Fruit fly (Drosophila melanogaster) whole organism, pupa: Measurements from ENCODE around the gene CG7884.
A peak's percentile ranks its signal among the peaks of the same experiment; 100 is the strongest.

Experiments
- CG10348 ChIP-seq: fragments of 200-800 bp; sonication (Bioruptor generic); IDR thresholded peaks from 2 replicates; pipeline ENCODE4 v1.3.6; 2022; ENCODE audit warnings: missing biosample characterization, missing genetic modification characterization
- CG12605 ChIP-seq: fragments of 200-800 bp; sonication (Bioruptor generic); IDR thresholded peaks from 2 replicates; pipeline ENCODE4 v1.3.6; 2022; ENCODE audit warnings: missing biosample characterization, missing genetic modification characterization
- CG13204 ChIP-seq: fragments of 200-800 bp; sonication (Bioruptor generic); optimal IDR thresholded peaks from 2 replicates; lab custom pipeline; 2018; ENCODE audit warnings: missing biosample characterization, mild to moderate bottlenecking, missing genetic modification characterization, moderate library complexity
- CG14655 ChIP-seq: fragments of 200-800 bp; sonication (Bioruptor generic); optimal IDR thresholded peaks from 3 replicates; lab custom pipeline; 2017; ENCODE audit warnings: mild to moderate bottlenecking, missing biosample characterization, missing genetic modification reagents, missing genetic modification characterization
- CG15710 ChIP-seq: fragments of 200-800 bp; sonication (Bioruptor generic); optimal IDR thresholded peaks from 2 replicates; lab custom pipeline; 2018; ENCODE audit warnings: missing biosample characterization, mild to moderate bottlenecking, missing genetic modification characterization, moderate library complexity
- CG17806 ChIP-seq: fragments of 200-800 bp; sonication (Bioruptor generic); optimal IDR thresholded peaks from 2 replicates; lab custom pipeline; 2018; ENCODE audit warnings: missing biosample characterization, mild to moderate bottlenecking, missing genetic modification characterization, moderate library complexity
- CG32121 ChIP-seq: fragments of 200-800 bp; sonication (Bioruptor generic); IDR thresholded peaks from 2 replicates; pipeline ENCODE4 v1.3.6; 2022; ENCODE audit warnings: missing biosample characterization, missing genetic modification characterization
- CG34367 ChIP-seq: fragments of 200-800 bp; sonication (Bioruptor generic); optimal IDR thresholded peaks from 2 replicates; lab custom pipeline; 2018; ENCODE audit warnings: missing biosample characterization, mild to moderate bottlenecking, missing genetic modification characterization
- CG4496 ChIP-seq: fragments of 200-800 bp; sonication (Bioruptor generic); IDR thresholded peaks from 3 replicates; pipeline ENCODE4 v1.3.6; 2022; ENCODE audit warnings: missing biosample characterization, missing genetic modification characterization
- CG8159 ChIP-seq: fragments of 200-800 bp; sonication (Bioruptor generic); optimal IDR thresholded peaks from 3 replicates; lab custom pipeline; 2018; ENCODE audit warnings: missing biosample characterization, mild to moderate bottlenecking, missing genetic modification characterization, moderate library complexity
- CG8301 ChIP-seq: fragments of 200-800 bp; sonication (Bioruptor generic); optimal IDR thresholded peaks from 2 replicates; lab custom pipeline; 2018; ENCODE audit warnings: missing biosample characterization, mild to moderate bottlenecking, missing genetic modification characterization
- CG9948 ChIP-seq: fragments of 200-800 bp; sonication (Bioruptor generic); optimal IDR thresholded peaks from 2 replicates; lab custom pipeline; 2018; ENCODE audit warnings: missing biosample characterization, mild to moderate bottlenecking, missing genetic modification characterization, moderate library complexity
- D1 ChIP-seq: fragments of 200-800 bp; sonication (Bioruptor generic); optimal IDR thresholded peaks from 2 replicates; lab custom pipeline; 2018; ENCODE audit warnings: missing biosample characterization, mild to moderate bottlenecking, missing genetic modification characterization, moderate library complexity
- EcR ChIP-seq: fragments of 200-800 bp; sonication (Bioruptor generic); optimal IDR thresholded peaks from 3 replicates; lab custom pipeline; 2019; ENCODE audit warnings: missing biosample characterization, missing genetic modification characterization, mild to moderate bottlenecking, moderate library complexity, missing genetic modification reagents
- Ets98B ChIP-seq: fragments of 200-800 bp; sonication (Bioruptor generic); IDR thresholded peaks from 2 replicates; pipeline ENCODE4 v1.3.6; 2022; ENCODE audit warnings: missing biosample characterization, missing genetic modification characterization
- Pif1A ChIP-seq: fragments of 200-800 bp; sonication (Bioruptor generic); optimal IDR thresholded peaks from 3 replicates; lab custom pipeline; 2016; ENCODE audit warnings: missing biosample characterization, missing genetic modification characterization
- Pif1B ChIP-seq: fragments of 200-800 bp; sonication (Bioruptor generic); optimal IDR thresholded peaks from 3 replicates; lab custom pipeline; 2016; ENCODE audit warnings: missing biosample characterization, missing genetic modification characterization
- Snoo ChIP-seq: fragments of 200-800 bp; sonication (Bioruptor generic); optimal IDR thresholded peaks from 3 replicates; lab custom pipeline; 2017; ENCODE audit warnings: missing biosample characterization, mild to moderate bottlenecking, missing genetic modification characterization, inconsistent platforms
- fd96Ca ChIP-seq: fragments of 200-800 bp; sonication (Bioruptor generic); IDR thresholded peaks from 3 replicates; pipeline ENCODE4 v1.3.6; 2022; ENCODE audit warnings: missing biosample characterization, missing genetic modification characterization
- gl ChIP-seq: fragments of 200-800 bp; sonication (Bioruptor generic); optimal IDR thresholded peaks from 2 replicates; lab custom pipeline; 2018; ENCODE audit warnings: missing biosample characterization, mild to moderate bottlenecking, missing genetic modification characterization
- rn ChIP-seq: fragments of 200-800 bp; sonication (Bioruptor generic); IDR thresholded peaks from 2 replicates; pipeline ENCODE4 v1.3.6; 2022; ENCODE audit warnings: missing biosample characterization, missing genetic modification characterization

The CG7884 gene

dm6 chrX:19193336-19193735 lies 27.1 kb upstream of the CG7884 start, which contains the start of the genes CG7914 and CG14194:
Gene CG7914, minus strand, starts transcription at chrX:19193448.
Gene CG14194, plus strand, starts transcription at chrX:19193555.
- no peak for TF ChIP-seq CG8159 (tag; lab: Kevin White, UChicago)
- TF ChIP-seq Snoo (tag; lab: Kevin White, UChicago) = no peak
- peak; percentile 18 for TF ChIP-seq EcR
- TF ChIP-seq, all 21 proteins: peak for 1

- TF ChIP-seq CG9948 (tag; lab: Kevin White, UChicago) = no peak
- no peak for TF ChIP-seq CG8301
- no peak for TF ChIP-seq gl (tag; lab: Kevin White, UChicago)
Observed at dm6 chrX:19201630-19202029, 18.8 kb upstream of the CG7884 start, which contains the start of gene CG7990. Gene CG7990, minus strand, starts transcription at chrX:19201979.

dm6 chrX:19208014-19208413 lies 12.4 kb upstream of the CG7884 start, which contains the start of gene Ulp1:
Gene Ulp1, minus strand, starts transcription at chrX:19208187.
- TF ChIP-seq CG4496 (GFP tag; lab: Robert Waterston, UW) = 0 out of 3 replicates have a peak, but pooled peaks have one; percentile 11
- no peak for TF ChIP-seq CG15710 (tag; lab: Kevin White, UChicago)
- TF ChIP-seq D1 (tag; lab: Kevin White, UChicago) = peak; percentile 62

- TF ChIP-seq CG4496 (GFP tag; lab: Robert Waterston, UW) = no peak
- TF ChIP-seq Pif1A (GFP tag; lab: Kevin White, UChicago) = no peak
- no peak for TF ChIP-seq CG12605 (GFP tag; lab: Robert Waterston, UW)
- TF ChIP-seq D1 (tag; lab: Kevin White, UChicago) = no peak
- no peak for TF ChIP-seq Pif1B (GFP tag; lab: Kevin White, UChicago)
- TF ChIP-seq CG34367 (tag; lab: Kevin White, UChicago) = no peak
- no peak for TF ChIP-seq CG15710 (tag; lab: Kevin White, UChicago)
- no peak for TF ChIP-seq CG14655 (GFP tag; lab: Kevin White, UChicago)
- TF ChIP-seq Ets98B (GFP tag; lab: Robert Waterston, UW) = no peak
- no peak for TF ChIP-seq EcR
- no peak for TF ChIP-seq rn (GFP tag; lab: Robert Waterston, UW)
- TF ChIP-seq CG32121 = no peak
- TF ChIP-seq CG8159 (tag; lab: Kevin White, UChicago) = no peak
- no peak for TF ChIP-seq fd96Ca (GFP tag; lab: Robert Waterston, UW)
- no peak for TF ChIP-seq gl (tag; lab: Kevin White, UChicago)
- no peak for TF ChIP-seq CG10348 (GFP tag; lab: Robert Waterston, UW)
- no peak for TF ChIP-seq CG13204 (GFP tag; lab: Kevin White, UChicago)
- TF ChIP-seq CG17806 (tag; lab: Kevin White, UChicago) = no peak
- no peak for TF ChIP-seq Snoo (tag; lab: Kevin White, UChicago)
- TF ChIP-seq CG9948 (tag; lab: Kevin White, UChicago) = no peak
Observed at dm6 chrX:19211982-19212381, 8.4 kb upstream of the CG7884 start, which contains the start of gene CG14195. Gene CG14195, minus strand, starts transcription at chrX:19212082.

- no peak for TF ChIP-seq Snoo (tag; lab: Kevin White, UChicago)
- no peak for TF ChIP-seq CG10348 (GFP tag; lab: Robert Waterston, UW)
- TF ChIP-seq gl (tag; lab: Kevin White, UChicago) = no peak
- no peak for TF ChIP-seq CG8159 (tag; lab: Kevin White, UChicago)
- no peak for TF ChIP-seq CG9948 (tag; lab: Kevin White, UChicago)
- no peak for TF ChIP-seq rn (GFP tag; lab: Robert Waterston, UW)
- no peak for TF ChIP-seq CG34367 (tag; lab: Kevin White, UChicago)
- TF ChIP-seq CG8301 = no peak
- TF ChIP-seq CG4496 (GFP tag; lab: Robert Waterston, UW) = no peak
- TF ChIP-seq CG13204 (GFP tag; lab: Kevin White, UChicago) = no peak
- TF ChIP-seq fd96Ca (GFP tag; lab: Robert Waterston, UW) = no peak
- TF ChIP-seq EcR = no peak
- no peak for TF ChIP-seq CG15710 (tag; lab: Kevin White, UChicago)
- TF ChIP-seq CG32121 = no peak
- TF ChIP-seq CG17806 (tag; lab: Kevin White, UChicago) = no peak
- TF ChIP-seq Pif1A (GFP tag; lab: Kevin White, UChicago) = no peak
- no peak for TF ChIP-seq Pif1B (GFP tag; lab: Kevin White, UChicago)
- no peak for TF ChIP-seq Ets98B (GFP tag; lab: Robert Waterston, UW)
- no peak for TF ChIP-seq CG14655 (GFP tag; lab: Kevin White, UChicago)
- TF ChIP-seq CG12605 (GFP tag; lab: Robert Waterston, UW) = no peak
Observed at dm6 chrX:19212954-19213353, 7.5 kb upstream of the CG7884 start, which contains the start of gene Mur18B. Gene Mur18B, plus strand, starts transcription at chrX:19213254.

- no peak for TF ChIP-seq Snoo (tag; lab: Kevin White, UChicago)
- no peak for TF ChIP-seq gl (tag; lab: Kevin White, UChicago)
- no peak for TF ChIP-seq CG14655 (GFP tag; lab: Kevin White, UChicago)
- no peak for TF ChIP-seq Pif1B (GFP tag; lab: Kevin White, UChicago)
- no peak for TF ChIP-seq CG4496 (GFP tag; lab: Robert Waterston, UW)
- no peak for TF ChIP-seq CG8159 (tag; lab: Kevin White, UChicago)
- TF ChIP-seq CG9948 (tag; lab: Kevin White, UChicago) = no peak
- TF ChIP-seq CG34367 (tag; lab: Kevin White, UChicago) = no peak
Observed at dm6 chrX:19215215-19215614, 5.2 kb upstream of the CG7884 start, which contains the start of gene Muc18B. Gene Muc18B, plus strand, starts transcription at chrX:19215515.
